Fruit fly (Drosophila melanogaster) whole organism: ENCODE data around the gene Act5C.

Source experiments
- CG8478 ChIP-seq: fragments of >200 bp; optimal IDR thresholded peaks from 2 replicates; lab custom pipeline; 2018; ENCODE audit warnings: inconsistent platforms
- Dll ChIP-seq: fragments of >200 bp; optimal IDR thresholded peaks from 2 replicates; lab custom pipeline; 2017
- EcR ChIP-seq, 2 experiments: fragments of >200 bp; optimal IDR thresholded peaks; 2 replicates each; lab custom pipeline; 2017; ENCODE audit warnings: missing biosample characterization in 2 of 2, missing genetic modification characterization in 2 of 2, missing genetic modification reagents in 2 of 2
- pan ChIP-seq: fragments of >200 bp; optimal IDR thresholded peaks from 2 replicates; lab custom pipeline; 2017
- psq ChIP-seq: fragments of >200 bp; optimal IDR thresholded peaks from 2 replicates; lab custom pipeline; 2017
- usp ChIP-seq: fragments of >200 bp; optimal IDR thresholded peaks from 2 replicates; lab custom pipeline; 2017; ENCODE audit warnings: missing biosample characterization, missing genetic modification characterization, mixed read lengths

The Act5C gene

DNA sequence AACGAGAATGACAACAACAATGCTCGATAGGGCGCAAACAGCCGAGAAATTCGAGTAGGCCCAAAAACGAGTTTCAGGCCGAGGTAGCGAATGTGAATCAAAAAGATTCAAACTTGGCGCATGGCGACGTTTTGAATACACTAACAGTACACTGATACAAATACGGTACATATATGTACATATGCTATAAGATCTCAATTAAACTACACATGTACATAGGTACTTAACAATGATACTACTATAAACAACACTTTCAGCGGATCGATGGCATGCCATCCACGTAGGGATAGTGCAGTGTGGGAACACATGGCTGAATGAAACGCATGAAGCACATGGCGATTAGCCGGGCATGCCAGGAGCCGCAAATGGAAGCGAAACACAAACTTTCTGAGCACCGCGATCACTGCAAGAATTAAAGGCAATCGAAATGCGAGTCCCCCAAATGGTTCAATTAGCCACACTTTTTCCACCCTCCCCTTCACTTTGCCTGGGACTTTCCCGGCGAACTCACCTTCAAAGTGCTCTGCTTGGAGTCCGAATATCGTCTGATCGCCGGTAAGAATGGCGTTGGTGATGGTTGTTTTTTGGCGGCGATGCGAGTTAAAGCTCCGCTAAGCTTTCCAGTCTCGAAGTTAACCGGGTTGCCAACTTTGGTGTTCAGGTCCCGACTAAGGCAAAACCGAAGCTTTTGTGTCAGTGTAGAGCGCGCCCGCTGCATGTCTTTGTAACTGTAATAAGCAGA, 15.3 kb downstream of the Act5C start:
- TF ChIP-seq pan (no peak), Dll (lab: Kevin White, UChicago) (no peak), psq (lab: Kevin White, UChicago) (no peak), CG8478 (lab: Kevin White, UChicago) (no peak), usp (GFP tag; lab: Kevin White, UChicago) (no peak), EcR (GFP tag; optimal IDR thresholded peaks at IDR 0.05; lab: Kevin White, UChicago) (no peak)

DNA sequence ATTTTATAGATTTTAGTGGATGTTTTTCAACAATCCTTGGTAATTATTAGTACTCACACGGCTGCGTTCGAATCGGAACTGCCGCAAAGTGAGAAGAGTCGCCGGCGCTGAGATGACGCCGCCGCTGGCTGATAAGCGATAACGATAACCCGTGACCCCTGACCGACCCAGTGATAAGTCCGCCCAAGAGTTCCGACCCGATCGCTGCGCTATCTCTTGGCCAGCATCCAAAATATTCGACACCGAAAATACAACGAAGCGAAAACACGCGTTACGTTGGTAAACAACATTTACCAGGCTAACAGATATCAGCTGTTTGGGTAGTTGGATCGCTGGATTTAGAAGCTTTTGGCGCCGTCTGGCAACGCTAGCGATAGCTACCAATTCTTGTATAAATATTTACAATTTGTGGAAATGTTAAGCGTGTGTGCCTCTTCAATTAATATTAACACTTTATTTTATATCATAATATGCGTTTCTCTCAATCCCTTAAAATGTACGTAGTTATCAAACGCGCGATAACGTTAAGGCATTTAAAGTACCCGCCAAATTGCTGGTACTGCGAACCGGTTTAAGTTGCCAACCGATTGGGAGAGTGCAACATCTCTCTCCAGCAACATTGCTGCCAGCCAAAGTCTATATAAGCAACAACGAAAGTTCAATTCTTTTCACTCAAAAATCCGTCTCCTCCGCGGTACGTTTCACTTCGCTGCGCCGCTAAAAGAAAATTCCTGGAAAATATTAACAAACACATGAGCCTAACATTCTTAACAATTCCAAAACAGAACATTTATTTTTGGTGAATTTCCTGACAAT, 16.0 kb downstream of the Act5C start, which contains the start of the genes Shmt and CG3726:
Shmt (minus strand) TSS at position 304 of the 816 bp plus-strand sequence.
CG3726 (plus strand) TSS at position 604 of the 816 bp plus-strand sequence.
- TF ChIP-seq CG8478 (lab: Kevin White, UChicago), result no peak
- TF ChIP-seq usp (GFP tag; lab: Kevin White, UChicago), result no peak
- no peak for TF ChIP-seq Dll (lab: Kevin White, UChicago)
- TF ChIP-seq psq (lab: Kevin White, UChicago), result no peak
- no peak for TF ChIP-seq EcR (GFP tag; optimal IDR thresholded peaks at IDR 0.05; lab: Kevin White, UChicago)
- no peak for TF ChIP-seq pan

DNA sequence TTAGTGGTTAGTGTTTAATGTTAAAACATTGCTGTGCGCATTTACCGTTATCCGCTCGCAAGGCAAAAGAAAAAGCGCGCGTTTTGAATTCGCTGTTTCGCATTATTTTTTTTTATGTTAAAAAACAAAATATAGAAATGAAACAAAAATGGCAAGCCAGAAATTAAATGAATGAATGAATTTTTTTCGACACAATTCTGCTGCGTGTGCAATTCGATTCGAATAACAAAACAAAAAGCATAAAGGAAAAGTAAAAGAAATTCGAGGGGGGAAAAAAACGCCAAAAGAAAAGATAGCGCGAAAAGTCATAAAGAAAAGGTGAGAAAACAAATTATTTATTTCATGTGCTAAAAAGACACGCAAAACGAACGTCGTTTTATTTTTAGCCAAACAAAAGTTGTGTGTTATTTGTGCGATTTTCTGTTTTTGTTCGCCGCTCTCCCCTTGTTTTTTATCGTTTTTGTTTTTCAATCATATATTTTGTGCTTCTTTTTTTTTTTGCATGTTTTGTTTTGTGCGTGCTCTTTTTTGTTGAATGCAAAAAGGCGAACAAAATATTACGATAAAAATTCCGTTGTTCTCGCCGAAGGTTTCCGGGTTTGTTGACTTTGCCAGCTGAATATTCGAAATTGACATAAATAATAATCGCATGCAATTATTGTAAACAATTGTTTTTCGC, 16.8 kb downstream of the Act5C start:
- TF ChIP-seq EcR (GFP tag; optimal IDR thresholded peaks at IDR 0.05; lab: Kevin White, UChicago) (no peak), usp (GFP tag; lab: Kevin White, UChicago) (no peak), pan (no peak), Dll (lab: Kevin White, UChicago) (no peak), psq (lab: Kevin White, UChicago) (no peak), CG8478 (lab: Kevin White, UChicago) (no peak)

DNA sequence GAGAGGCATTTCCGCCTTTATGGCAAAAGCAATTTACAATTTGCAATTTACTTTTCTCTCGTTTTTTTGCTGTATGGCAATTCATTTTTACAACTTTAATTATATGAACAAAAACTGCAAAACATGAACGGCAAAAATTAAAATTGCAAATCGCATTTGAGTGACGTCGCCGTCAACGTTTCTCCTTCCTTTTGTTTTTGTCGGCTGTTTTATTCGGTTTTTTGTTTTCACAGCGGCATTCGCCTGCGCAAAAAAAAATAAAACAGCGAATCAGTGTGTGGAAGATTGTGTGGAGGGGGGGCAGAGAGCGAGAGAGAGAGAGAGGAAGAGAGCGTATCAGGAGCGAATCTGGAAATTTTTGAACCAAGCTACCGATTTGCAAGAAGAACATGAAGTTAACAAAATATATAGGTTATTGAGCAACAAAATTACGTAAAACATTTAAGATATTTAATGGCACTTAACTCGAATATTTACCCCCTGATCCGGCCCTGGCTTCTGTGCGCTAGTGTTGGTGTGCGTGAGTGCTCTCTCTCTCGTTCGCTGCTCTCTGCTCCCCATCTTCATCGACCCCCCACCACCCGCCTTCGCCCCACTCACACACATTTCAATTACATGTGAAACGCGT, 18.0 kb downstream of the Act5C start:
- TF ChIP-seq EcR (GFP tag; optimal IDR thresholded peaks at IDR 0.05; lab: Kevin White, UChicago), result no peak
- no peak for TF ChIP-seq usp (GFP tag; lab: Kevin White, UChicago)
- peak; percentile 35 for TF ChIP-seq psq (lab: Kevin White, UChicago)
- no peak for TF ChIP-seq Dll (lab: Kevin White, UChicago)
- TF ChIP-seq pan, result no peak
- TF ChIP-seq CG8478 (lab: Kevin White, UChicago), result no peak

DNA sequence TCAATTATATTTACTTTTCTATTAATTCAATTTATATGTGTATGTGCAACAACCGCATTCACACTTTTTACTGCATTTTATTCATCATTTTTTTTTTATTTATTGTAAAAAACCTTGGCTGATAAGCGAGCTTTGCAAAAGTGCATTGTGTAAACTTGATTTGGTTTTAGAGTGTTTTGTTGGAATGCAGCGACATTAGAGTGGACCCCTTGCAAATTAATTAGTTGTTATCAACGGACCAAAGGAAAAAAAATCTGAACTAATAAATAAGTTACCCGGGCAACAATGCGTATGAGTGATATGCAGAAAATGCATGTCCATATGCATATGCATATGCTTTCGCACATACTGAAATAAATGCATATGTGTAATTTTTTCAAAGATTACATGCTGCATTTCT, 20.3 kb downstream of the Act5C start:
- TF ChIP-seq EcR (GFP tag; optimal IDR thresholded peaks at IDR 0.05; lab: Kevin White, UChicago) (no peak), pan (no peak), psq (lab: Kevin White, UChicago) (no peak), CG8478 (lab: Kevin White, UChicago) (no peak), Dll (lab: Kevin White, UChicago) (no peak), usp (GFP tag; lab: Kevin White, UChicago) (no peak)

DNA sequence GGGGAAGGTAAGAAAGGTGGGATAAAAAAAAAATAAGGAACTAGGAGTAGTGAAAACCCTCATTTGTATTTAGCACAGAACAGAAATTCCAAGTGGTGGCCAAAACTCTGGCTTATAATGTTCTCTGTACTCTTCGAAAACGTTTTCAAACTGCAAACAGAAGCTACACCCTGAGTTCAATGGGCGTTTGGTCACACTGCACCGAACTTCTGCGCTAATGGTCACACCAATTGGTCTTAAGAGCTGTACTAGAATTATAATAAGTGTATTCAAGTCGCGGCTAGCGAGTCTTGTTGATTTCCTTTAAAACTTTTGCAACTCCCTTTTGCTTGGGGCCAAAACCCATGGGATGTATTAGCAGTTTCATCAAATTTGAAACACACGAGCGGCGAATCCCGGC, 21.4 kb downstream of the Act5C start:
- TF ChIP-seq usp (GFP tag; lab: Kevin White, UChicago) (no peak), pan (no peak), CG8478 (lab: Kevin White, UChicago) (no peak), EcR (GFP tag; optimal IDR thresholded peaks at IDR 0.05; lab: Kevin White, UChicago) (no peak), psq (lab: Kevin White, UChicago) (no peak), Dll (lab: Kevin White, UChicago) (no peak)

DNA sequence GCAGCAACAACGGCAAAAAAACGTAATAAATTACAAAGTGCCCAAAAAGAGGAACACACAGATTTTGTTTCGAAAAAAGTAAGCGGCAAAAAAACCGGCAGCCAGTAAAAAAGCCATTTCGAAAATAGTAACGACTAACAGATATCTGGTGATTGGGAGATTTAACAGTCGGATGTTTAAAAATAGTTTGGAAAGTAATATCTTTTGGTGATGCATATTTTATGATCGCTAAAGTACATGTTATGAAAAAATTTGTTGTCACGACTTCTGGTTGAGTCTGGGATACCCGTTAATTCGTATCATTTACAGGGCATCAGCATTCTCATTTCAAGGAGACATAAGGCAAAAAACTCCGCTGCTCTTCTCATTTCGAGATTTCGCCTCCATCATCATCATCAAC, 22.5 kb downstream of the Act5C start:
- no peak for TF ChIP-seq psq (lab: Kevin White, UChicago)
- TF ChIP-seq CG8478 (lab: Kevin White, UChicago), result no peak
- peak; percentile 64 for TF ChIP-seq pan
- no peak for TF ChIP-seq EcR (GFP tag; optimal IDR thresholded peaks at IDR 0.05; lab: Kevin White, UChicago)

DNA sequence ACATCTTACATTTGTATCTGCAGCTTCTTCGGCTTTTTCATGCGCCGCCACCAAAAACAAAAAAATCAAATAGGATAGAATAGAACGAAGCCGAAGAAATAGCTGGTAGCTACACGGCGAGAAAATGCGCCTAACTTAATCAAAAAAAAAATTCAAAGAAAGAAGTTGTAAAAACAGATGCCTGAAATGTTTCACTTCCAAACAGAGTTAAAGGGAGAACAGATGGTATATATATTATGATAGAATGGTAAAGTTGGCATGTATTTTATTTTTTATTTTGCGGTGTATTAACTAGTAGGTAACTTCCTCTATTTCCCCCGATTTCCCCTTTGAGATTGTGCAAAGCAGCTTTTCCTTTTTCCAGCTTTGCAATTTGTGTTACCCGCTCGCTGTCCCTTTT, 23.7 kb downstream of the Act5C start:
- no peak for TF ChIP-seq pan
- no peak for TF ChIP-seq EcR (GFP tag; optimal IDR thresholded peaks at IDR 0.05; lab: Kevin White, UChicago)
- no peak for TF ChIP-seq CG8478 (lab: Kevin White, UChicago)

DNA sequence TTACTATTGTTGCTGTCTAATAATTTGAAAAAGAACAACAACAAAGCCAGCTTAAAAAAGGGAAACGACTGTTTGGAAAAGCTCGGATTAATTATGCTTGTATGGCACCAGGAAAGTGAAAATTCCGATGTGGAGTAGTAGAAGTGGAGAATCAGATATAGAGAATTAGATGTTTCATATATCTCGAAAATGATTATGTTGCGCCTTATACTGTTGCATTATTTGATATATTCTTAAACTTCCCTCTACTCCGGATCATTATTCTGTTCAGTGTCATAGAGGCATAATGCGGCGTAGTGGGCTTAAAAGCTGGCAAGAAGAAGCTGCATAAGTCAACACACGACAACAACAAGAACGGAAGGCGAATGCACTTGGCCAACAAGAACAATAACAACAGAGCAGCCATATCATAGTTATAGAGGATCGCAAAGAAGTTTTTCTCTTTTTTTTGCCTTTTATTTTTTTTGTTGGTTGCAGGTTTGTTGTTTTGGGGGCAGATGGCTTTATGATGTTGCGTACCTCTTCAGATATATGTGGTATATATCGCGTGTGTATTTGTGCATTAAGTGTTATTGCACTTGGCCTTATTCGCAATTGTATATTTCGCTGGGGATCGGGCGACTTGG, 25.2 kb downstream of the Act5C start:
- TF ChIP-seq pan (no peak), EcR (GFP tag; optimal IDR thresholded peaks at IDR 0.05; lab: Kevin White, UChicago) (peak in 1 of 2 experiments; percentile 51)

DNA sequence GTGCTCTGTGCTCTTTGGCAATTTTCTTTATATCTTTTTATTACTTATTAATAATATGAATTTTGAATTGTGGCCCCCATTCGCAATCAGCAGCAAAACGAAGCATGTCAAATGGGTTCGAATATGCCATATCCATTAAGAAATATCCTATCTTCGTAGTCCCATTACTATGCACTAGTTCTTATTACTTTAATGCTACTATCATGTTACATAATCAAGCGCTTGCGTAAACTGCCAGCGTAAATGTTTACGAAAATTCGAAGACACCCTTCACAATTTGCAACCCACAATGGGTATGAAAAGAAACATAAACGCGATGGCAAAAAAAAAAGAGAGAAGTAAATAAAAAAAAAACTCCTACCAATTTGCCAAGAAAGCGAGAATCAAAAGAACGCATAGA, 26.1 kb downstream of the Act5C start:
- TF ChIP-seq psq (lab: Kevin White, UChicago) (no peak), Dll (lab: Kevin White, UChicago) (no peak), CG8478 (lab: Kevin White, UChicago) (no peak), EcR (GFP tag; optimal IDR thresholded peaks at IDR 0.05; lab: Kevin White, UChicago) (no peak), pan (no peak), usp (GFP tag; lab: Kevin White, UChicago) (no peak)
